Worm (Caenorhabditis elegans) whole organism, young adult: ENCODE measurements around the gene gtf-2H3.
A peak's percentile ranks its signal among the peaks of the same experiment; 100 is the strongest.

Experiments used
- B0336.3 ChIP-seq: fragments of 200-800 bp; sonication (Bioruptor generic); IDR thresholded peaks from 2 replicates; pipeline ENCODE4 v1.3.6; 2022; ENCODE audit warnings: missing genetic modification characterization, missing compliant biosample characterization
- F33H1.4 ChIP-seq: fragments of 200-800 bp; sonication (Bioruptor generic); IDR thresholded peaks from 2 replicates; pipeline ENCODE4 v1.3.6; 2022; ENCODE audit warnings: missing genetic modification reagents, missing genetic modification characterization, missing compliant biosample characterization
- F37B4.10 ChIP-seq: fragments of 200-800 bp; sonication (Bioruptor generic); IDR thresholded peaks from 2 replicates; pipeline ENCODE4 v1.3.6; 2022; ENCODE audit warnings: missing genetic modification characterization, missing compliant biosample characterization
- F57A8.1 ChIP-seq: fragments of 200-800 bp; sonication (Bioruptor generic); optimal IDR thresholded peaks from 2 replicates; lab custom pipeline; 2018; ENCODE audit warnings: mild to moderate bottlenecking, missing genetic modification characterization, moderate library complexity, missing compliant biosample characterization
- F57C9.4 ChIP-seq: sonication (generic microtip); optimal IDR thresholded peaks from 2 replicates; lab custom pipeline; 2017; ENCODE audit warnings: mild to moderate bottlenecking, missing genetic modification characterization, missing compliant biosample characterization
- K12H6.12 ChIP-seq: fragments of 200-800 bp; sonication (Bioruptor generic); optimal IDR thresholded peaks from 2 replicates; lab custom pipeline; 2018; ENCODE audit warnings: mild to moderate bottlenecking, missing genetic modification characterization, missing compliant biosample characterization
- T26A5.8 ChIP-seq: sonication (generic microtip); optimal IDR thresholded peaks from 2 replicates; lab custom pipeline; 2016; ENCODE audit warnings: missing genetic modification characterization, missing compliant biosample characterization
- Y67H2A.10 ChIP-seq: fragments of 200-800 bp; sonication (Bioruptor generic); conservative IDR thresholded peaks from 2 replicates; pipeline ENCODE4 v1.3.6; 2022; ENCODE audit warnings: missing genetic modification reagents, missing genetic modification characterization, missing compliant biosample characterization
- Y79H2A.3 ChIP-seq: fragments of 200-800 bp; sonication (Bioruptor generic); conservative IDR thresholded peaks from 2 replicates; pipeline ENCODE4 v1.3.6; 2022; ENCODE audit warnings: missing genetic modification reagents, missing genetic modification characterization, missing compliant biosample characterization
- akir-1 ChIP-seq: fragments of 200-800 bp; sonication (Bioruptor generic); optimal IDR thresholded peaks from 2 replicates; lab custom pipeline; 2018; ENCODE audit warnings: mild to moderate bottlenecking, missing genetic modification characterization, moderate library complexity, missing compliant biosample characterization
- cebp-1 ChIP-seq, 2 experiments: fragments of 200-800 bp in 1 of 2; sonication (Bioruptor generic) in 1 of 2; sonication (generic microtip) in 1 of 2; IDR thresholded peaks in 1 of 2; optimal IDR thresholded peaks in 1 of 2; 2 replicates each; pipeline versions ENCODE4 v1.3.6 to Lab custom; 2017 to 2022; ENCODE audit warnings: missing compliant biosample characterization in 2 of 2, missing genetic modification characterization in 2 of 2, mild to moderate bottlenecking in 1 of 2, missing genetic modification reagents in 1 of 2, moderate library complexity in 1 of 2
- cebp-2 ChIP-seq: fragments of 200-800 bp; sonication (Bioruptor generic); IDR thresholded peaks from 2 replicates; pipeline ENCODE4 v1.3.6; 2022; ENCODE audit warnings: missing genetic modification characterization, missing compliant biosample characterization
- ceh-100 ChIP-seq: fragments of 200-800 bp; sonication (Bioruptor generic); IDR thresholded peaks from 2 replicates; pipeline ENCODE4 v1.3.6; 2022; ENCODE audit warnings: missing genetic modification reagents, missing genetic modification characterization, missing compliant biosample characterization
- ceh-58 ChIP-seq: fragments of 200-800 bp; sonication (Bioruptor generic); IDR thresholded peaks from 2 replicates; pipeline ENCODE4 v1.3.6; 2022; ENCODE audit warnings: missing genetic modification characterization, missing compliant biosample characterization
- dpff-1 ChIP-seq: sonication (generic microtip); optimal IDR thresholded peaks from 2 replicates; lab custom pipeline; 2017; ENCODE audit warnings: mild to moderate bottlenecking, missing genetic modification characterization, missing compliant biosample characterization
- dpl-1 ChIP-seq: fragments of 150-350 bp; optimal IDR thresholded peaks from 2 replicates; lab custom pipeline; 2014; ENCODE audit warnings: missing biosample characterization, missing genetic modification reagents, missing genetic modification characterization
- efl-1 ChIP-seq: fragments of 150-350 bp; optimal IDR thresholded peaks from 2 replicates; lab custom pipeline; 2014; ENCODE audit warnings: missing biosample characterization, missing genetic modification reagents, missing genetic modification characterization
- egl-18 ChIP-seq: fragments of 200-800 bp; sonication (Bioruptor generic); IDR thresholded peaks from 2 replicates; pipeline ENCODE4 v1.3.6; 2022; ENCODE audit warnings: missing genetic modification reagents, missing genetic modification characterization, missing compliant biosample characterization
- hmg-1.2 ChIP-seq: fragments of 200-800 bp; sonication (Bioruptor generic); IDR thresholded peaks from 2 replicates; pipeline ENCODE4 v1.3.6; 2022; ENCODE audit warnings: missing genetic modification reagents, missing genetic modification characterization, missing compliant biosample characterization
- hrde-1 ChIP-seq: sonication (generic microtip); optimal IDR thresholded peaks from 2 replicates; lab custom pipeline; 2016; ENCODE audit warnings: missing genetic modification characterization, mild to moderate bottlenecking, missing compliant biosample characterization, moderate library complexity, missing genotype, missing genetic modification reagents, borderline replicate concordance
- let-607 ChIP-seq, 2 experiments: fragments of 200-800 bp in 1 of 2; sonication (Bioruptor generic) in 1 of 2; sonication (generic microtip) in 1 of 2; optimal IDR thresholded peaks; 2 replicates each; lab custom pipeline; 2016 to 2018; ENCODE audit warnings: mild to moderate bottlenecking in 2 of 2, missing compliant biosample characterization in 2 of 2, missing genetic modification characterization in 2 of 2, moderate library complexity in 2 of 2, missing genotype in 1 of 2
- lin-35 ChIP-seq, 3 experiments: fragments of 150-350 bp in 2 of 3; sonication (generic microtip) in 1 of 3; optimal IDR thresholded peaks; 2 replicates each; lab custom pipeline; 2014 to 2018; ENCODE audit warnings: missing biosample characterization in 3 of 3, missing genetic modification characterization in 3 of 3, missing genetic modification reagents in 3 of 3
- lin-54 ChIP-seq: fragments of 200-800 bp; sonication (Bioruptor generic); optimal IDR thresholded peaks from 2 replicates; lab custom pipeline; 2018; ENCODE audit warnings: mild to moderate bottlenecking, missing genetic modification characterization, missing compliant biosample characterization
- lir-1 ChIP-seq: fragments of 200-800 bp; sonication (Bioruptor generic); conservative IDR thresholded peaks from 2 replicates; pipeline ENCODE4 v1.3.6; 2022; ENCODE audit warnings: missing genetic modification reagents, missing genetic modification characterization, missing compliant biosample characterization
- lsl-1 ChIP-seq: fragments of 200-800 bp; sonication (Bioruptor generic); optimal IDR thresholded peaks from 2 replicates; lab custom pipeline; 2018; ENCODE audit warnings: mild to moderate bottlenecking, missing genetic modification characterization, moderate library complexity, missing compliant biosample characterization
- lsy-27 ChIP-seq: sonication (generic microtip); optimal IDR thresholded peaks from 2 replicates; lab custom pipeline; 2017; ENCODE audit warnings: missing genetic modification characterization, mild to moderate bottlenecking, missing compliant biosample characterization, antibody characterized with exemption, missing genotype, borderline replicate concordance; ENCODE audit not compliant: insufficient read depth
- madf-3 ChIP-seq: fragments of 200-800 bp; sonication (Bioruptor generic); IDR thresholded peaks from 2 replicates; pipeline ENCODE4 v1.3.6; 2022; ENCODE audit warnings: missing genetic modification reagents, missing genetic modification characterization, missing compliant biosample characterization
- madf-6 ChIP-seq: fragments of 200-800 bp; sonication (Bioruptor generic); IDR thresholded peaks from 2 replicates; pipeline ENCODE4 v1.3.6; 2022; ENCODE audit warnings: missing genetic modification reagents, missing genetic modification characterization, missing compliant biosample characterization
- madf-8 ChIP-seq: fragments of 200-800 bp; sonication (Bioruptor generic); conservative IDR thresholded peaks from 2 replicates; pipeline ENCODE4 v1.3.6; 2022; ENCODE audit warnings: missing genetic modification reagents, missing genetic modification characterization, missing compliant biosample characterization
- mel-28 ChIP-seq: sonication (generic microtip); optimal IDR thresholded peaks from 2 replicates; lab custom pipeline; 2016; ENCODE audit warnings: borderline replicate concordance, mild to moderate bottlenecking, missing genetic modification characterization, missing compliant biosample characterization
- mes-4 ChIP-seq: sonication (generic microtip); optimal IDR thresholded peaks from 2 replicates; lab custom pipeline; 2016; ENCODE audit warnings: missing genotype, missing genetic modification characterization, missing compliant biosample characterization
- nfya-2 ChIP-seq: fragments of 200-800 bp; sonication (Bioruptor generic); IDR thresholded peaks from 2 replicates; pipeline ENCODE4 v1.3.6; 2022; ENCODE audit warnings: missing genetic modification reagents, missing genetic modification characterization, missing compliant biosample characterization
- nfyb-1 ChIP-seq: fragments of 200-800 bp; sonication (Bioruptor generic); IDR thresholded peaks from 2 replicates; pipeline ENCODE4 v1.3.6; 2022; ENCODE audit warnings: missing genetic modification reagents, missing genetic modification characterization, missing compliant biosample characterization
- rpc-1 ChIP-seq, 2 experiments: fragments of 150-350 bp in 1 of 2; sonication (generic microtip) in 1 of 2; optimal IDR thresholded peaks; 2 replicates each; lab custom pipeline; 2014 to 2018; ENCODE audit warnings: missing biosample characterization in 1 of 2, missing genetic modification characterization in 1 of 2, missing genetic modification reagents in 1 of 2, missing genotype in 1 of 2
- sea-2 ChIP-seq: fragments of 200-800 bp; sonication (Bioruptor generic); IDR thresholded peaks from 2 replicates; pipeline ENCODE4 v1.3.6; 2022; ENCODE audit warnings: missing genetic modification characterization, missing compliant biosample characterization
- snpc-1.1 ChIP-seq: sonication (generic microtip); optimal IDR thresholded peaks from 2 replicates; lab custom pipeline; 2017; ENCODE audit warnings: missing genetic modification characterization, mild to moderate bottlenecking, missing compliant biosample characterization, antibody characterized with exemption, moderate library complexity, missing genotype, missing genetic modification reagents; ENCODE audit not compliant: insufficient read depth
- snpc-4 ChIP-seq, 5 experiments: fragments of 150-350 bp in 1 of 5; sonication (generic microtip) in 4 of 5; optimal IDR thresholded peaks; 2 replicates each; lab custom pipeline; 2014 to 2018; ENCODE audit warnings: missing genetic modification characterization in 5 of 5, missing biosample characterization in 3 of 5, antibody characterized with exemption in 2 of 5, mild to moderate bottlenecking in 2 of 5, missing compliant biosample characterization in 2 of 5, missing genotype in 2 of 5, moderate library complexity in 2 of 5, missing genetic modification reagents in 1 of 5
- ztf-22 ChIP-seq: fragments of 200-800 bp; sonication (Bioruptor generic); optimal IDR thresholded peaks from 2 replicates; lab custom pipeline; 2018; ENCODE audit warnings: mild to moderate bottlenecking, missing genetic modification characterization, moderate library complexity, missing compliant biosample characterization
- ztf-28 ChIP-seq: fragments of 200-800 bp; sonication (Bioruptor generic); IDR thresholded peaks from 2 replicates; pipeline ENCODE4 v1.3.6; 2022; ENCODE audit warnings: missing genetic modification reagents, missing genetic modification characterization, missing compliant biosample characterization

Gene gtf-2H3

DNA sequence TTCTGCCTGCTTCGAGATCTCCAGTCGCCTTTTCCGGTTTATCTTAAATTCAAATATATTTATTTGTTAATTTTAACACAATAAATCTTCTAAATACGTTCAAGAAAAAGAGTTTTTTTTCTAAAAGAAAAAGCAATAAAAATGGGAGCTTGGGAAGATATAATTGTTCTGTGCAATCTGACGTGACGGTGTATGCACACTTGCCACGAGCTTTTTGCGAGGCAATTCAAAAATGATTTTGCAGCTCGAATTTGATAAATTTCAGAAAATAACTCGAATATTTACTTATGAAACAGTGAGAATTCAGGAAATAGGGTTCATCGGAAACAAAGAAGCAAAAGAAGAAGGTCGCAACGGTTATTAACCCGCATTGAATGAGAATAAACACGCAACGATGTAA, 26.9 kb downstream of the gtf-2H3 start:
- peak; percentile 42 for TF ChIP-seq lsl-1 (GFP tag; lab: Kevin White, UChicago)
- TF ChIP-seq hrde-1 (tag; lab: Kevin White, UChicago): no peak
- TF ChIP-seq lsy-27 (tag; lab: Kevin White, UChicago): no peak
- TF ChIP-seq madf-6 (GFP tag; lab: Robert Waterston, UW): peak; percentile 37; the same call in 1 of the 2 replicates
- no peak for TF ChIP-seq mes-4
- peak; percentile 66 for TF ChIP-seq efl-1
- no peak for TF ChIP-seq ztf-28
- TF ChIP-seq mel-28 (tag; lab: Kevin White, UChicago): no peak
- no peak for TF ChIP-seq snpc-4 (GFP tag; optimal IDR thresholded peaks at IDR 0.05; lab: Kevin White, UChicago)
- TF ChIP-seq snpc-4 (tag; optimal IDR thresholded peaks at IDR 0.05; lab: Kevin White, UChicago): peak in 1 of 4 experiments; percentile 6
- TF ChIP-seq F33H1.4: 0 out of 2 replicates have a peak, but pooled peaks have one; percentile 18
- no peak for TF ChIP-seq K12H6.12 (tag; lab: Kevin White, UChicago)
- no peak for TF ChIP-seq ceh-58 (GFP tag; lab: Robert Waterston, UW)
- TF ChIP-seq sea-2 (GFP tag; lab: Robert Waterston, UW): no peak
- TF ChIP-seq ztf-22 (GFP tag; lab: Kevin White, UChicago): no peak
- peak; percentile 12; the same call in 1 of the 2 replicates for TF ChIP-seq hmg-1.2 (GFP tag; lab: Robert Waterston, UW)
- no peak for TF ChIP-seq F57A8.1 (GFP tag; lab: Kevin White, UChicago)
- no peak for TF ChIP-seq akir-1 (GFP tag; lab: Kevin White, UChicago)
- peak; percentile 81 for TF ChIP-seq lin-54 (GFP tag; lab: Kevin White, UChicago)
- 0 out of 2 replicates have a peak, but pooled peaks have one; percentile 35 for TF ChIP-seq nfyb-1
- no peak for TF ChIP-seq Y67H2A.10 (GFP tag; lab: Robert Waterston, UW)
- TF ChIP-seq dpl-1 (GFP tag; lab: Kevin White, UChicago): peak; percentile 57
- no peak for TF ChIP-seq nfya-2 (GFP tag; lab: Robert Waterston, UW)
- TF ChIP-seq dpff-1 (tag; lab: Kevin White, UChicago): no peak
- peak in 1 of 3 experiments; percentile 54 for TF ChIP-seq lin-35 (GFP tag; optimal IDR thresholded peaks at IDR 0.05; lab: Kevin White, UChicago)
- TF ChIP-seq cebp-2 (GFP tag; lab: Robert Waterston, UW): no peak
- TF ChIP-seq lir-1: no peak

DNA sequence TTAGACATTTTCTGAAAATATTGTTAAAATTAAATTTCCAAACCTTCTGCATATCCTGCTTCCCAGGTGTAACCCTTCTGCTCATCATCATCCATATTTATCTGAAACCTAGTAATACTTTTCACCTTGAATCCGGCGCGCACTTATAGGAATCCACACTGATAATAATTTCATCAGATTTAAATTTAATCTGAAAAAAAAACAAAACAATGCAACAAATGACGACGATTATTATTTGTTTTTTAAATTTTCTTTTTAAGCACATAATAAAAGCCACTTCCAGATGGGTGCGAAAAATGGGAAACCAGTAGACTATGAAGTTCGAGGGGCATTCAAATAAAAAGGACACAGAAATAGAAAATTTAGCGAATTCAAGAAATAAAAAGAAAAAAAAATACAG, 29.3 kb downstream of the gtf-2H3 start, which contains the start of gene gtf-2H2C:
gtf-2H2C (minus strand) TSS at position 101 of the 400 bp plus-strand sequence.
- TF ChIP-seq Y79H2A.3 (GFP tag; lab: Robert Waterston, UW) (0 out of 2 replicates have a peak, but pooled peaks have one; percentile 27), B0336.3 (GFP tag; lab: Robert Waterston, UW) (0 out of 2 replicates have a peak, but pooled peaks have one; percentile 9), madf-6 (GFP tag; lab: Robert Waterston, UW) (peak; percentile 44; the same call in 1 of the 2 replicates), madf-3 (GFP tag; lab: Robert Waterston, UW) (no peak), cebp-1 (GFP tag; IDR thresholded peaks at IDR 0.05; lab: Robert Waterston, UW) (no peak), cebp-1 (tag; optimal IDR thresholded peaks at IDR 0.05; lab: Kevin White, UChicago) (peak; percentile 18)

ce11 chrIII:10088508-10088981, 31.4 kb downstream of the gtf-2H3 start, which contains the start of gene hal-2:
Gene hal-2, minus strand, starts transcription at chrIII:10088931.
- TF ChIP-seq F37B4.10 (GFP tag; lab: Robert Waterston, UW) (no peak), ceh-100 (no peak), madf-8 (0 out of 2 replicates have a peak, but pooled peaks have one; percentile 7), efl-1 (peak; percentile 71), snpc-1.1 (tag; lab: Kevin White, UChicago) (no peak), T26A5.8 (no peak), rpc-1 (optimal IDR thresholded peaks at IDR 0.05; lab: Kevin White, UChicago) (no peak), rpc-1 (tag; optimal IDR thresholded peaks at IDR 0.05; lab: Kevin White, UChicago) (no peak), lsl-1 (GFP tag; lab: Kevin White, UChicago) (peak; percentile 36), madf-6 (GFP tag; lab: Robert Waterston, UW) (peak; percentile 33; the same call in 1 of the 2 replicates), F33H1.4 (peak; percentile 73), let-607 (tag; optimal IDR thresholded peaks at IDR 0.05; lab: Kevin White, UChicago) (no peak), egl-18 (GFP tag; lab: Robert Waterston, UW) (no peak), F57C9.4 (tag; lab: Kevin White, UChicago) (no peak)
